Fruit fly (Drosophila melanogaster): ENCODE data around the gene AdipoR.

AdipoR gene

dm6 chr3R:22494523-22495309 lies 52.9 kb downstream of the AdipoR start (continued):
- TF ChIP-seq scrt (GFP tag; optimal IDR thresholded peaks at IDR 0.05): peak; percentile 52
- TF ChIP-seq CG3995 (GFP tag; optimal IDR thresholded peaks at IDR 0.05): no peak
- TF ChIP-seq cwo (GFP tag; optimal IDR thresholded peaks at IDR 0.05): peak; percentile 54
- TF ChIP-seq CG34422 (GFP tag; IDR thresholded peaks at IDR 0.05): no peak
- TF ChIP-seq CG6765 (GFP tag; optimal IDR thresholded peaks at IDR 0.05): peak; percentile 7
- peak; percentile 55 for TF ChIP-seq CG8924 (tag; optimal IDR thresholded peaks at IDR 0.05)
- TF ChIP-seq CG3847 (GFP tag; IDR thresholded peaks at IDR 0.05): no peak
- peak; percentile 45 for TF ChIP-seq CG8478 (optimal IDR thresholded peaks at IDR 0.05)
- 0 out of 2 replicates have a peak, but pooled peaks have one; percentile 37 for TF ChIP-seq wdn (GFP tag; IDR thresholded peaks at IDR 0.05)
- TF ChIP-seq CG15514 (GFP tag; optimal IDR thresholded peaks at IDR 0.05): peak; percentile 0
- TF ChIP-seq CG31441 (GFP tag; IDR thresholded peaks at IDR 0.05): peak; percentile 32; the same call in 1 of the 2 replicates
- peak; percentile 68 for TF ChIP-seq exex (tag; optimal IDR thresholded peaks at IDR 0.05)
- peak; percentile 52; the same call in 1 of the 2 replicates for TF ChIP-seq lmd (GFP tag; IDR thresholded peaks at IDR 0.05)
- TF ChIP-seq BtbVII (GFP tag; optimal IDR thresholded peaks at IDR 0.05): peak; percentile 11
- peak; percentile 5; the same call in 1 of the 2 replicates for TF ChIP-seq al (GFP tag; IDR thresholded peaks at IDR 0.05)
- peak; percentile 47 for TF ChIP-seq D19A (tag; optimal IDR thresholded peaks at IDR 0.05)
- TF ChIP-seq pita (GFP tag; optimal IDR thresholded peaks at IDR 0.05): no peak
- TF ChIP-seq Pdp1 (GFP tag; optimal IDR thresholded peaks at IDR 0.05): peak in 1 of 2 experiments; percentile 31
- no peak for TF ChIP-seq CG6254 (GFP tag; optimal IDR thresholded peaks at IDR 0.05)
- peak; percentile 65 for TF ChIP-seq phol (tag; optimal IDR thresholded peaks at IDR 0.05)
- peak; percentile 53 for TF ChIP-seq CG7556 (GFP tag; optimal IDR thresholded peaks at IDR 0.05)
- peak; percentile 40 for TF ChIP-seq CG13296 (GFP tag; optimal IDR thresholded peaks at IDR 0.05)
- no peak for TF ChIP-seq ash1 (GFP tag; optimal IDR thresholded peaks at IDR 0.05)
- TF ChIP-seq CG14014 (GFP tag; IDR thresholded peaks at IDR 0.05): 0 out of 2 replicates have a peak, but pooled peaks have one; percentile 5
- TF ChIP-seq CG10979 (tag; optimal IDR thresholded peaks at IDR 0.05): peak; percentile 62
- TF ChIP-seq tin (GFP tag; optimal IDR thresholded peaks at IDR 0.05): peak; percentile 36
- TF ChIP-seq CG15696 (tag; optimal IDR thresholded peaks at IDR 0.05): no peak
- TF ChIP-seq dysf (GFP tag; IDR thresholded peaks at IDR 0.05): peak; percentile 34; the same call in 1 of the 3 replicates
- peak; percentile 33 for TF ChIP-seq CG4820 (GFP tag; optimal IDR thresholded peaks at IDR 0.05)
- peak; percentile 36 for TF ChIP-seq tap (tag; optimal IDR thresholded peaks at IDR 0.05)
- peak; percentile 36 for TF ChIP-seq CG9817 (tag; optimal IDR thresholded peaks at IDR 0.05)
- peak; percentile 42 for TF ChIP-seq CG8944 (GFP tag; optimal IDR thresholded peaks at IDR 0.05)
- TF ChIP-seq Nf-YA (GFP tag; IDR thresholded peaks at IDR 0.05): 0 out of 2 replicates have a peak, but pooled peaks have one; percentile 13
- peak; percentile 15 for TF ChIP-seq CoRest (tag; optimal IDR thresholded peaks at IDR 0.05)
- peak; percentile 26 for TF ChIP-seq unpg (GFP tag; optimal IDR thresholded peaks at IDR 0.05)
- no peak for TF ChIP-seq az2 (GFP tag; optimal IDR thresholded peaks at IDR 0.05)
- TF ChIP-seq fd96Cb (tag; optimal IDR thresholded peaks at IDR 0.05): peak; percentile 73
- peak; percentile 7; the same call in 1 of the 2 replicates for TF ChIP-seq CG9215 (GFP tag; IDR thresholded peaks at IDR 0.05)
- TF ChIP-seq CG4730 (GFP tag; IDR thresholded peaks at IDR 0.05): no peak
- no peak for TF ChIP-seq chif (GFP tag; optimal IDR thresholded peaks at IDR 0.05)
- TF ChIP-seq CG5245 (GFP tag; optimal IDR thresholded peaks at IDR 0.05): no peak
- peak; percentile 54 for TF ChIP-seq CG4424 (GFP tag; optimal IDR thresholded peaks at IDR 0.05)
- peak; percentile 85 for TF ChIP-seq Ets65A (GFP tag)
- TF ChIP-seq CG7372 (GFP tag; IDR thresholded peaks at IDR 0.05): no peak
- TF ChIP-seq kni (GFP tag; optimal IDR thresholded peaks at IDR 0.05): peak; percentile 37
- 0 out of 3 replicates have a peak, but pooled peaks have one; percentile 37 for TF ChIP-seq zfh1 (GFP tag; IDR thresholded peaks at IDR 0.05)
- TF ChIP-seq Dek (tag; optimal IDR thresholded peaks at IDR 0.05): no peak
- no peak for TF ChIP-seq Nf-YC (tag; optimal IDR thresholded peaks at IDR 0.05)
- peak; percentile 51; the same call in 1 of the 2 replicates for TF ChIP-seq Rfx (GFP tag; IDR thresholded peaks at IDR 0.05)
